Fruit fly (Drosophila melanogaster) whole organism, embryonic: ENCODE data around the gene CG45105.
"Not testable (repeated sequence)": the region's sequence is repeated elsewhere in the genome, so short reads cannot be mapped to it uniquely, and the experiment has no call there.

Experiments
- CG10209 ChIP-seq: fragments of 200-800 bp; sonication (Bioruptor generic); optimal IDR thresholded peaks from 3 replicates; lab custom pipeline; 2017; ENCODE audit warnings: missing biosample characterization, mild to moderate bottlenecking, missing genetic modification characterization, missing genetic modification reagents
- CG15514 ChIP-seq: fragments of 200-800 bp; sonication (Bioruptor generic); optimal IDR thresholded peaks from 3 replicates; lab custom pipeline; 2017; ENCODE audit warnings: missing biosample characterization, missing genetic modification characterization, mild to moderate bottlenecking, moderate library complexity, missing genetic modification reagents
- CG18599 ChIP-seq: fragments of 200-800 bp; sonication (Bioruptor generic); optimal IDR thresholded peaks from 3 replicates; lab custom pipeline; 2017; ENCODE audit warnings: missing biosample characterization, missing genetic modification characterization, mild to moderate bottlenecking, moderate library complexity, missing genetic modification reagents
- CG3838 ChIP-seq: fragments of 200-800 bp; sonication (Bioruptor generic); optimal IDR thresholded peaks from 3 replicates; lab custom pipeline; 2016; ENCODE audit warnings: missing biosample characterization, missing genetic modification characterization
- CG6765 ChIP-seq: fragments of 200-800 bp; sonication (Bioruptor generic); optimal IDR thresholded peaks from 3 replicates; lab custom pipeline; 2017; ENCODE audit warnings: missing biosample characterization, mild to moderate bottlenecking, missing genetic modification characterization
- Oaz ChIP-seq: fragments of 200-800 bp; sonication (Bioruptor generic); IDR thresholded peaks from 2 replicates; pipeline ENCODE4 v1.3.6; 2022; ENCODE audit warnings: missing biosample characterization, missing genetic modification characterization
- da ChIP-seq: fragments of 200-800 bp; sonication (Bioruptor generic); optimal IDR thresholded peaks from 2 replicates; lab custom pipeline; 2016; ENCODE audit warnings: missing biosample characterization, missing genetic modification characterization
- hb ChIP-seq: fragments of 200-800 bp; sonication (Bioruptor generic); IDR thresholded peaks from 3 replicates; pipeline ENCODE4 v1.3.6; 2022; ENCODE audit warnings: missing biosample characterization, missing genetic modification characterization; ENCODE audit not compliant: partially characterized antibody
- pan ChIP-seq, 4 experiments: fragments of >200 bp in 3 of 4; fragments of 200-800 bp in 1 of 4; sonication (Bioruptor generic) in 1 of 4; optimal IDR thresholded peaks in 3 of 4; IDR thresholded peaks in 1 of 4; 2 replicates each; pipeline versions ENCODE4 v1.3.6 to Lab custom; 2017 to 2022; ENCODE audit warnings: missing biosample characterization in 2 of 4, missing genetic modification characterization in 2 of 4, mixed read lengths in 1 of 4
- sens ChIP-seq: fragments of 200-800 bp; sonication (Bioruptor generic); peaks from one replicate; lab custom pipeline; 2016; ENCODE audit warnings: missing biosample characterization, missing genetic modification characterization
- sima ChIP-seq: fragments of 200-800 bp; sonication (Bioruptor generic); optimal IDR thresholded peaks from 2 replicates; lab custom pipeline; 2016; ENCODE audit warnings: missing biosample characterization, missing genetic modification characterization
- slp2 ChIP-seq: fragments of 200-800 bp; sonication (Bioruptor generic); optimal IDR thresholded peaks from 2 replicates; lab custom pipeline; 2016; ENCODE audit warnings: missing biosample characterization, missing genetic modification characterization
- sug ChIP-seq: fragments of 200-800 bp; optimal IDR thresholded peaks from 2 replicates; lab custom pipeline; 2019; ENCODE audit warnings: missing biosample characterization, mild to moderate bottlenecking, missing genetic modification characterization, moderate library complexity

- not testable (repeated sequence) for TF ChIP-seq da (GFP tag; lab: Kevin White, UChicago); hb (GFP tag; lab: Robert Waterston, UW); CG18599; CG3838 (GFP tag; lab: Kevin White, UChicago); sens (GFP tag; lab: Kevin White, UChicago); slp2 (GFP tag; lab: Kevin White, UChicago); CG6765; sug (tag; lab: Kevin White, UChicago); sima (GFP tag; lab: Kevin White, UChicago); CG10209 (GFP tag; lab: Kevin White, UChicago); pan (optimal IDR thresholded peaks at IDR 0.05; lab: Kevin White, UChicago); pan (GFP tag; optimal IDR thresholded peaks at IDR 0.05 in 1 of 2, IDR thresholded peaks at IDR 0.05 in 1 of 2); Oaz (GFP tag; lab: Robert Waterston, UW); CG15514 (GFP tag; lab: Kevin White, UChicago)
Measured at dm6 chr3R:15904543-15904942, 13.3 kb downstream of the CG45105 start, which contains the start of gene glob1.
